Worm (Caenorhabditis elegans) whole organism, L4 larva: ENCODE data around the gene M04G7.1.

ENCODE experiments used
- F37D6.2 ChIP-seq: sonication (generic microtip); optimal IDR thresholded peaks from 2 replicates; lab custom pipeline; 2016; ENCODE audit warnings: mild to moderate bottlenecking, missing genetic modification characterization, missing compliant biosample characterization
- T20F7.1 ChIP-seq: fragments of 200-800 bp; sonication (Bioruptor generic); optimal IDR thresholded peaks from 2 replicates; lab custom pipeline; 2018; ENCODE audit warnings: mild to moderate bottlenecking, missing genetic modification characterization, missing compliant biosample characterization
- T26A8.4 ChIP-seq: fragments of 200-800 bp; sonication (Bioruptor generic); IDR thresholded peaks from 2 replicates; pipeline ENCODE4 v1.3.6; 2022; ENCODE audit warnings: missing genetic modification characterization, missing compliant biosample characterization
- aha-1 ChIP-seq: fragments of 150-350 bp; peaks from one replicate; lab custom pipeline; 2014; ENCODE audit warnings: missing biosample characterization, missing genetic modification characterization
- attf-4 ChIP-seq: sonication (generic microtip); optimal IDR thresholded peaks from 3 replicates; lab custom pipeline; 2017; ENCODE audit warnings: missing biosample characterization, missing genetic modification characterization
- ceh-20 ChIP-seq: fragments of 200-800 bp; sonication (Bioruptor generic); IDR thresholded peaks from 2 replicates; pipeline ENCODE4 v1.3.6; 2022; ENCODE audit warnings: missing genetic modification reagents, missing genetic modification characterization, missing compliant biosample characterization
- ceh-28 ChIP-seq: fragments of 150-350 bp; optimal IDR thresholded peaks from 2 replicates; lab custom pipeline; 2014; ENCODE audit warnings: missing biosample characterization, missing genetic modification reagents, missing genetic modification characterization
- ceh-44 ChIP-seq: fragments of 200-800 bp; sonication (Bioruptor generic); IDR thresholded peaks from 2 replicates; pipeline ENCODE4 v1.3.6; 2022; ENCODE audit warnings: missing genetic modification reagents, missing genetic modification characterization, missing compliant biosample characterization
- ceh-82 ChIP-seq: sonication (generic microtip); optimal IDR thresholded peaks from 2 replicates; lab custom pipeline; 2017; ENCODE audit warnings: missing biosample characterization, missing genetic modification characterization
- daf-16 ChIP-seq, 3 experiments: sonication (generic microtip); optimal IDR thresholded peaks; 2 replicates each; lab custom pipeline; 2016 to 2017; ENCODE audit warnings: missing genetic modification characterization in 3 of 3, missing genetic modification reagents in 3 of 3, mild to moderate bottlenecking in 2 of 3, missing compliant biosample characterization in 2 of 3, missing biosample characterization in 1 of 3, moderate library complexity in 1 of 3
- dmd-6 ChIP-seq: fragments of 200-800 bp; sonication (Bioruptor generic); IDR thresholded peaks from 2 replicates; pipeline ENCODE4 v1.3.6; 2022; ENCODE audit warnings: missing genetic modification reagents, missing genetic modification characterization, missing compliant biosample characterization
- dmd-8 ChIP-seq: fragments of 200-800 bp; sonication (Bioruptor generic); IDR thresholded peaks from 2 replicates; pipeline ENCODE4 v1.3.6; 2022; ENCODE audit warnings: missing genetic modification characterization, missing compliant biosample characterization
- dmd-9 ChIP-seq: fragments of 200-800 bp; sonication (Bioruptor generic); IDR thresholded peaks from 2 replicates; pipeline ENCODE4 v1.3.6; 2022; ENCODE audit warnings: missing genetic modification reagents, missing genetic modification characterization, missing compliant biosample characterization
- dpl-1 ChIP-seq: fragments of 150-350 bp; optimal IDR thresholded peaks from 2 replicates; lab custom pipeline; 2014; ENCODE audit warnings: missing biosample characterization, missing genetic modification reagents, missing genetic modification characterization
- duxl-1 ChIP-seq: sonication (generic microtip); optimal IDR thresholded peaks from 2 replicates; lab custom pipeline; 2016; ENCODE audit warnings: mild to moderate bottlenecking, missing genetic modification characterization, moderate library complexity, missing compliant biosample characterization; ENCODE audit not compliant: poor library complexity
- dve-1 ChIP-seq: sonication (generic microtip); optimal IDR thresholded peaks from 2 replicates; lab custom pipeline; 2017; ENCODE audit warnings: antibody characterized with exemption, mild to moderate bottlenecking, missing genetic modification characterization, missing compliant biosample characterization; ENCODE audit not compliant: insufficient read depth
- fos-1 ChIP-seq: fragments of 150-350 bp; optimal IDR thresholded peaks from 2 replicates; lab custom pipeline; 2014; ENCODE audit warnings: missing biosample characterization, missing genetic modification characterization
- hif-1 ChIP-seq, 2 experiments: sonication (generic microtip); optimal IDR thresholded peaks; 2 replicates each; lab custom pipeline; 2016 to 2017; ENCODE audit warnings: missing compliant biosample characterization in 2 of 2, missing genetic modification characterization in 2 of 2, missing genetic modification reagents in 2 of 2, missing genotype in 2 of 2, mild to moderate bottlenecking in 1 of 2
- hlh-11 ChIP-seq: fragments of 200-800 bp; sonication (Bioruptor generic); optimal IDR thresholded peaks from 2 replicates; lab custom pipeline; 2018; ENCODE audit warnings: mild to moderate bottlenecking, missing genetic modification characterization, missing compliant biosample characterization
- hlh-30 ChIP-seq: sonication (generic microtip); optimal IDR thresholded peaks from 2 replicates; lab custom pipeline; 2017; ENCODE audit warnings: antibody characterized with exemption, mild to moderate bottlenecking, missing genetic modification characterization, missing compliant biosample characterization; ENCODE audit not compliant: insufficient read depth
- hmg-1.1 ChIP-seq: fragments of 200-800 bp; sonication (Bioruptor generic); IDR thresholded peaks from 2 replicates; pipeline ENCODE4 v1.3.6; 2022; ENCODE audit warnings: missing genetic modification reagents, missing genetic modification characterization, missing compliant biosample characterization
- lin-13 ChIP-seq: fragments of 150-350 bp; optimal IDR thresholded peaks from 2 replicates; lab custom pipeline; 2014; ENCODE audit warnings: missing biosample characterization, missing genetic modification reagents, missing genetic modification characterization
- lin-29 ChIP-seq: fragments of 200-800 bp; sonication (Bioruptor generic); IDR thresholded peaks from 2 replicates; pipeline ENCODE4 v1.3.6; 2022; ENCODE audit warnings: missing genetic modification reagents, missing genetic modification characterization, missing compliant biosample characterization
- lin-38 ChIP-seq: fragments of 200-800 bp; sonication (Bioruptor generic); IDR thresholded peaks from 2 replicates; pipeline ENCODE4 v1.3.6; 2022; ENCODE audit warnings: missing genetic modification reagents, missing genetic modification characterization, missing compliant biosample characterization
- madf-9 ChIP-seq: fragments of 200-800 bp; sonication (Bioruptor generic); conservative IDR thresholded peaks from 2 replicates; pipeline ENCODE4 v1.3.6; 2022; ENCODE audit warnings: missing genetic modification reagents, missing genetic modification characterization, missing compliant biosample characterization
- mdl-1 ChIP-seq, 2 experiments: fragments of 150-350 bp in 1 of 2; sonication (generic microtip) in 1 of 2; optimal IDR thresholded peaks; 2 replicates each; lab custom pipeline; 2014 to 2017; ENCODE audit warnings: missing biosample characterization in 2 of 2, missing genetic modification characterization in 2 of 2
- mep-1 ChIP-seq: fragments of 150-350 bp; sonication (generic microtip); optimal IDR thresholded peaks from 3 replicates; lab custom pipeline; 2014; ENCODE audit warnings: missing biosample characterization, missing genetic modification characterization
- mes-2 ChIP-seq: sonication (generic microtip); optimal IDR thresholded peaks from 2 replicates; lab custom pipeline; 2016; ENCODE audit warnings: missing genotype, mild to moderate bottlenecking, missing genetic modification characterization, missing compliant biosample characterization; ENCODE audit not compliant: poor library complexity, severe bottlenecking
- mxl-3 ChIP-seq: fragments of 200-800 bp; sonication (Bioruptor generic); optimal IDR thresholded peaks from 2 replicates; lab custom pipeline; 2018; ENCODE audit warnings: mild to moderate bottlenecking, missing genetic modification characterization, missing compliant biosample characterization
- nhr-102 ChIP-seq: sonication (generic microtip); optimal IDR thresholded peaks from 2 replicates; lab custom pipeline; 2016; ENCODE audit warnings: mild to moderate bottlenecking, missing genetic modification characterization, moderate library complexity, missing compliant biosample characterization
- nhr-11 ChIP-seq: fragments of 150-350 bp; optimal IDR thresholded peaks from 2 replicates; lab custom pipeline; 2014; ENCODE audit warnings: missing biosample characterization, missing genetic modification characterization
- nhr-25 ChIP-seq: sonication (generic microtip); optimal IDR thresholded peaks from 2 replicates; lab custom pipeline; 2017; ENCODE audit warnings: missing genetic modification characterization, mild to moderate bottlenecking, missing compliant biosample characterization, antibody characterized with exemption, moderate library complexity, borderline replicate concordance; ENCODE audit not compliant: insufficient read depth
- nhr-28 ChIP-seq: fragments of 150-350 bp; optimal IDR thresholded peaks from 2 replicates; lab custom pipeline; 2014; ENCODE audit warnings: missing biosample characterization, missing genetic modification characterization
- nhr-41 ChIP-seq: fragments of 200-800 bp; sonication (Bioruptor generic); IDR thresholded peaks from 2 replicates; pipeline ENCODE4 v1.3.6; 2022; ENCODE audit warnings: missing genetic modification reagents, missing genetic modification characterization, missing compliant biosample characterization
- nhr-48 ChIP-seq: sonication (generic microtip); optimal IDR thresholded peaks from 2 replicates; lab custom pipeline; 2016; ENCODE audit warnings: mild to moderate bottlenecking, missing genetic modification characterization, missing compliant biosample characterization
- nhr-77 ChIP-seq: fragments of 150-350 bp; optimal IDR thresholded peaks from 2 replicates; lab custom pipeline; 2014; ENCODE audit warnings: missing biosample characterization, missing genetic modification characterization
- pha-4 ChIP-seq, 2 experiments: fragments of 150-350 bp in 1 of 2; fragments of 200-800 bp in 1 of 2; sonication (Bioruptor generic) in 1 of 2; IDR thresholded peaks in 1 of 2; optimal IDR thresholded peaks in 1 of 2; 2 replicates each; pipeline versions ENCODE4 v1.3.6 to Lab custom; 2014 to 2022; ENCODE audit warnings: missing genetic modification characterization in 2 of 2, missing genetic modification reagents in 2 of 2, missing biosample characterization in 1 of 2, missing compliant biosample characterization in 1 of 2
- rbr-2 ChIP-seq: sonication (generic microtip); optimal IDR thresholded peaks from 2 replicates; lab custom pipeline; 2016; ENCODE audit warnings: missing genotype, missing genetic modification characterization, missing compliant biosample characterization
- set-16 ChIP-seq: fragments of 200-800 bp; sonication (Bioruptor generic); IDR thresholded peaks from 2 replicates; pipeline ENCODE4 v1.3.6; 2022; ENCODE audit warnings: missing genetic modification reagents, missing genetic modification characterization, missing compliant biosample characterization
- snpc-4 ChIP-seq: fragments of 150-350 bp; optimal IDR thresholded peaks from 2 replicates; lab custom pipeline; 2014; ENCODE audit warnings: missing biosample characterization, missing genetic modification characterization
- spr-1 ChIP-seq: sonication (generic microtip); optimal IDR thresholded peaks from 2 replicates; lab custom pipeline; 2016; ENCODE audit warnings: mild to moderate bottlenecking, missing genetic modification characterization, missing compliant biosample characterization
- unc-62 ChIP-seq, 3 experiments: fragments of 150-350 bp in 1 of 3; sonication (generic microtip); optimal IDR thresholded peaks in 2 of 3; peaks in 1 of 3; 1 replicate in 1 of 3; 2 replicates in 2 of 3; lab custom pipeline; 2014 to 2017; ENCODE audit warnings: missing biosample characterization in 3 of 3, missing genetic modification characterization in 3 of 3, missing genetic modification reagents in 3 of 3, missing genotype in 1 of 3
- vab-7 ChIP-seq: fragments of 200-800 bp; sonication (Bioruptor generic); IDR thresholded peaks from 2 replicates; pipeline ENCODE4 v1.3.6; 2022; ENCODE audit warnings: missing genetic modification reagents, missing genetic modification characterization, missing compliant biosample characterization
- zfp-2 ChIP-seq: sonication (generic microtip); optimal IDR thresholded peaks from 2 replicates; lab custom pipeline; 2016; ENCODE audit warnings: mild to moderate bottlenecking, missing genetic modification characterization, missing compliant biosample characterization
- zfp-3 ChIP-seq: fragments of 200-800 bp; sonication (Bioruptor generic); conservative IDR thresholded peaks from 2 replicates; pipeline ENCODE4 v1.3.6; 2022; ENCODE audit warnings: missing genetic modification reagents, missing genetic modification characterization, missing compliant biosample characterization
- ztf-7 ChIP-seq: fragments of 150-350 bp; optimal IDR thresholded peaks from 2 replicates; lab custom pipeline; 2014; ENCODE audit warnings: missing biosample characterization, missing genetic modification characterization

The M04G7.1 gene

DNA sequence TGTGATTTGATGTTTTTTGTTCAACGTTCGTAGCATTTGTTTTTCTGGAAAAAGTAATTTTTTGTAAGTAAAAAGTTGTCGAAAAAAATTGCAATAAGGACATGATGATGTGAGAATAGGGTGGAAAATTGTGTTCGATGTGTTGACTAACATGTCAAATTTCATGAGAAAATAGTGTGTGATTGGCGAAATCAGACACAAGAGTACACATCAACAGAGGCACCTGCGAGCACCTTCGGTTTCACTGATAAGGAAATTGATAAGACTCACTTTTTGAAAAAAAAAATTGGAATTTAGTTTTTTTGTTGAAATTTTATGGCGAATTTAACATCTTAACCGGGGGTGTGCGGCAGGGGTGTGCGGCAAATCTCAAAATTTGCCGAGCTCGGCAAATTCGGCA, 15.1 kb upstream of the M04G7.1 start, which contains the start of gene hum-8 (continued):
- TF ChIP-seq madf-9 (GFP tag; lab: Robert Waterston, UW) (no peak), mep-1 (tag; lab: Kevin White, UChicago) (no peak), fos-1 (tag; lab: Kevin White, UChicago) (no peak), ceh-82 (tag; lab: Kevin White, UChicago) (no peak), attf-4 (tag; lab: Kevin White, UChicago) (no peak), dve-1 (tag; lab: Kevin White, UChicago) (peak; percentile 56)
- TF ChIP-seq, all 104 proteins: peak for 8

DNA sequence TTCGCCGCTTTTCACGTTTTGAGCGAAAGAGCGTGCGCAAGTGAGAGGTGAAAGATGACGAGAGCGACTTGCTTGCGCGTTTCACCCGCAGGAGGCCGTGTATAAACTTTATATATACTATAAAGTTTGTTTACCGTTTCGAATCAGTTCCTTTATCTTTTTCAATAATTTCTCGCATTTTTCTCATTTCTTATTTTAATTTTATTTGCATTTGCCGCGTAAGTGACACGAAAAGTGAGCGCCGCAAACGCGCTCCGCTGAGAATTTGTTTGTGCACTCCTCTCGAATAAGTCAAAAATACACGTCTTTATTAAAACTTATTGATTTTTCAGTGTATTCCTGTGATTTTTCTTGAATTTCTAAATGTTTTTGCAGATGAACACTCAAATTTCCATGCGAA, 12.0 kb upstream of the M04G7.1 start, which contains the start of gene mrpl-55:
Gene mrpl-55, plus strand, starts transcription at position 364 of the 400 bp plus-strand sequence.
- no peak for TF ChIP-seq zfp-2 (tag; lab: Kevin White, UChicago)
- peak; percentile 67 for TF ChIP-seq spr-1 (tag; lab: Kevin White, UChicago)
- no peak for TF ChIP-seq pha-4 (GFP tag; IDR thresholded peaks at IDR 0.05; lab: Robert Waterston, UW)
- peak; percentile 24 for TF ChIP-seq pha-4 (tag; optimal IDR thresholded peaks at IDR 0.05; lab: Kevin White, UChicago)
- TF ChIP-seq nhr-28 (tag; lab: Kevin White, UChicago): peak; percentile 76
- no peak for TF ChIP-seq dmd-9 (GFP tag; lab: Robert Waterston, UW)
- TF ChIP-seq ceh-20 (GFP tag; lab: Robert Waterston, UW): 0 out of 2 replicates have a peak, but pooled peaks have one; percentile 60
- TF ChIP-seq vab-7 (GFP tag; lab: Robert Waterston, UW): no peak
- TF ChIP-seq snpc-4 (tag; lab: Kevin White, UChicago): no peak
- peak; percentile 62 for TF ChIP-seq hlh-11
- peak; percentile 95 for TF ChIP-seq dpl-1 (GFP tag; lab: Kevin White, UChicago)
- TF ChIP-seq hif-1 (tag; optimal IDR thresholded peaks at IDR 0.05; lab: Kevin White, UChicago): peak in 1 of 2 experiments; percentile 80
- TF ChIP-seq ceh-28 (tag; lab: Kevin White, UChicago): peak; percentile 6
- no peak for TF ChIP-seq dmd-8 (GFP tag; lab: Robert Waterston, UW)
- no peak for TF ChIP-seq set-16 (GFP tag; lab: Robert Waterston, UW)
- peak; percentile 72 for TF ChIP-seq lin-29
- TF ChIP-seq duxl-1 (tag; lab: Kevin White, UChicago): peak; percentile 52
- TF ChIP-seq ceh-44 (GFP tag; lab: Robert Waterston, UW): no peak
- peak; percentile 82 for TF ChIP-seq rbr-2 (tag; lab: Kevin White, UChicago)
- peak; percentile 62 for TF ChIP-seq T26A8.4 (GFP tag; lab: Robert Waterston, UW)
- TF ChIP-seq lin-13 (GFP tag; lab: Kevin White, UChicago): peak; percentile 80
- TF ChIP-seq nhr-41: no peak
- TF ChIP-seq dmd-6: peak; percentile 46
- TF ChIP-seq unc-62 (GFP tag; optimal IDR thresholded peaks at IDR 0.05 in 1 of 2; lab: Kevin White, UChicago): no peak
- TF ChIP-seq unc-62 (tag; optimal IDR thresholded peaks at IDR 0.05; lab: Kevin White, UChicago): no peak
- peak in 1 of 2 experiments; percentile 62 for TF ChIP-seq mdl-1 (tag; optimal IDR thresholded peaks at IDR 0.05; lab: Kevin White, UChicago)
- peak; percentile 65 for TF ChIP-seq nhr-11 (tag; lab: Kevin White, UChicago)
- TF ChIP-seq mep-1 (tag; lab: Kevin White, UChicago): peak; percentile 88
- TF ChIP-seq aha-1 (tag; lab: Kevin White, UChicago): peak; percentile 99
- peak; percentile 77 for TF ChIP-seq nhr-77 (tag; lab: Kevin White, UChicago)
- peak; percentile 83 for TF ChIP-seq dve-1 (tag; lab: Kevin White, UChicago)
- TF ChIP-seq nhr-25: peak; percentile 24
- peak; percentile 99 for TF ChIP-seq lin-38 (GFP tag; lab: Robert Waterston, UW)
- no peak for TF ChIP-seq daf-16 (GFP tag; optimal IDR thresholded peaks at IDR 0.05; lab: Kevin White, UChicago)
- peak; percentile 43 for TF ChIP-seq daf-16 (tag; optimal IDR thresholded peaks at IDR 0.05; lab: Kevin White, UChicago)
- TF ChIP-seq T20F7.1 (GFP tag; lab: Kevin White, UChicago): peak; percentile 81
- TF ChIP-seq mxl-3 (GFP tag; lab: Kevin White, UChicago): peak; percentile 1
- TF ChIP-seq nhr-102 (tag; lab: Kevin White, UChicago): peak; percentile 55
- peak; percentile 11 for TF ChIP-seq nhr-48 (tag; lab: Kevin White, UChicago)
- TF ChIP-seq zfp-3 (GFP tag; lab: Robert Waterston, UW): no peak
- peak; percentile 71 for TF ChIP-seq hmg-1.1 (GFP tag; lab: Robert Waterston, UW)
- peak; percentile 75 for TF ChIP-seq hlh-30 (tag; lab: Kevin White, UChicago)
- TF ChIP-seq ztf-7: peak; percentile 31
- TF ChIP-seq mes-2 (tag; lab: Kevin White, UChicago): peak; percentile 94
- peak; percentile 56 for TF ChIP-seq F37D6.2
